Fruit fly (Drosophila melanogaster) whole organism, prepupa: ENCODE results near the gene Nup358.
A peak's percentile ranks its signal among the peaks of the same experiment; 100 is the strongest.

Experiments
- CG10631 ChIP-seq: fragments of 200-800 bp; sonication (Bioruptor generic); optimal IDR thresholded peaks from 2 replicates; lab custom pipeline; 2016; ENCODE audit warnings: missing biosample characterization, missing genetic modification characterization
- CG11294 ChIP-seq: fragments of 200-800 bp; sonication (Bioruptor generic); IDR thresholded peaks from 2 replicates; pipeline ENCODE4 v1.3.6; 2022; ENCODE audit warnings: missing biosample characterization, missing genetic modification characterization
- CG11762 ChIP-seq: fragments of 200-800 bp; sonication (Bioruptor generic); optimal IDR thresholded peaks from 3 replicates; lab custom pipeline; 2016; ENCODE audit warnings: missing biosample characterization, missing genetic modification characterization; ENCODE audit not compliant: insufficient read depth
- CG15336 ChIP-seq: fragments of 200-800 bp; sonication (Bioruptor generic); IDR thresholded peaks from 2 replicates; pipeline ENCODE4 v1.3.6; 2022; ENCODE audit warnings: missing biosample characterization, missing genetic modification characterization
- CG1621 ChIP-seq: fragments of 200-800 bp; sonication (Bioruptor generic); optimal IDR thresholded peaks from 3 replicates; lab custom pipeline; 2018; ENCODE audit warnings: missing biosample characterization, mild to moderate bottlenecking, missing genetic modification characterization
- CG16779 ChIP-seq: fragments of 200-800 bp; sonication (Bioruptor generic); optimal IDR thresholded peaks from 3 replicates; lab custom pipeline; 2017; ENCODE audit warnings: missing biosample characterization, mild to moderate bottlenecking, missing genetic modification characterization
- CG3032 ChIP-seq: fragments of 200-800 bp; optimal IDR thresholded peaks from 2 replicates; lab custom pipeline; 2019; ENCODE audit warnings: missing biosample characterization, mild to moderate bottlenecking, missing genetic modification characterization, moderate library complexity
- CG31627 ChIP-seq: fragments of 200-800 bp; sonication (Bioruptor generic); optimal IDR thresholded peaks from 3 replicates; lab custom pipeline; 2016; ENCODE audit warnings: missing biosample characterization, missing genetic modification characterization
- CG32006 ChIP-seq: fragments of 200-800 bp; sonication (Bioruptor generic); optimal IDR thresholded peaks from 3 replicates; lab custom pipeline; 2017; ENCODE audit warnings: missing biosample characterization, mild to moderate bottlenecking, missing genetic modification characterization
- CG34406 ChIP-seq: fragments of 200-800 bp; sonication (Bioruptor generic); optimal IDR thresholded peaks from 3 replicates; lab custom pipeline; 2016; ENCODE audit warnings: missing biosample characterization, missing genetic modification characterization
- CG4318 ChIP-seq: fragments of 200-800 bp; sonication (Bioruptor generic); optimal IDR thresholded peaks from 3 replicates; lab custom pipeline; 2017; ENCODE audit warnings: missing biosample characterization, mild to moderate bottlenecking, missing genetic modification characterization
- CG6163 ChIP-seq: fragments of 200-800 bp; sonication (Bioruptor generic); IDR thresholded peaks from 3 replicates; pipeline ENCODE4 v1.3.6; 2022; ENCODE audit warnings: missing biosample characterization, missing genetic modification characterization
- CG6808 ChIP-seq: fragments of 200-800 bp; sonication (Bioruptor generic); optimal IDR thresholded peaks from 3 replicates; lab custom pipeline; 2017; ENCODE audit warnings: missing biosample characterization, missing genetic modification characterization, mild to moderate bottlenecking, moderate library complexity, missing genetic modification reagents
- CG6854 ChIP-seq: fragments of 200-800 bp; sonication (Bioruptor generic); optimal IDR thresholded peaks from 2 replicates; lab custom pipeline; 2017; ENCODE audit warnings: missing biosample characterization, mild to moderate bottlenecking, missing genetic modification characterization
- CG7368 ChIP-seq: fragments of 200-800 bp; sonication (Bioruptor generic); optimal IDR thresholded peaks from 3 replicates; lab custom pipeline; 2016; ENCODE audit warnings: missing biosample characterization, missing genetic modification characterization
- CG8319 ChIP-seq: fragments of 200-800 bp; sonication (Bioruptor generic); optimal IDR thresholded peaks from 3 replicates; lab custom pipeline; 2016; ENCODE audit warnings: missing biosample characterization, missing genetic modification characterization
- CG9139 ChIP-seq: fragments of 200-800 bp; sonication (Bioruptor generic); optimal IDR thresholded peaks from 3 replicates; lab custom pipeline; 2017; ENCODE audit warnings: missing biosample characterization, mild to moderate bottlenecking, missing genetic modification characterization
- Eip75B ChIP-seq: fragments of 200-800 bp; sonication (Bioruptor generic); optimal IDR thresholded peaks from 3 replicates; lab custom pipeline; 2016; ENCODE audit warnings: missing biosample characterization, missing genetic modification characterization
- Ets21C ChIP-seq: fragments of 200-800 bp; sonication (Bioruptor generic); optimal IDR thresholded peaks from 3 replicates; lab custom pipeline; 2016; ENCODE audit warnings: missing biosample characterization, missing genetic modification characterization
- Ets96B ChIP-seq: fragments of 200-800 bp; optimal IDR thresholded peaks from 2 replicates; lab custom pipeline; 2019; ENCODE audit warnings: missing biosample characterization, mild to moderate bottlenecking, missing genetic modification characterization, moderate library complexity
- Hr39 ChIP-seq: fragments of 200-800 bp; sonication (Bioruptor generic); optimal IDR thresholded peaks from 2 replicates; lab custom pipeline; 2016; ENCODE audit warnings: missing biosample characterization, missing genetic modification characterization
- Hr4 ChIP-seq: fragments of 200-800 bp; sonication (Bioruptor generic); optimal IDR thresholded peaks from 3 replicates; lab custom pipeline; 2016; ENCODE audit warnings: missing biosample characterization, missing genetic modification characterization
- Lpt ChIP-seq: fragments of 200-800 bp; sonication (Bioruptor generic); optimal IDR thresholded peaks from 3 replicates; lab custom pipeline; 2016; ENCODE audit warnings: missing biosample characterization, missing genetic modification characterization
- Met ChIP-seq: fragments of 200-800 bp; sonication (Bioruptor generic); optimal IDR thresholded peaks from 3 replicates; lab custom pipeline; 2016; ENCODE audit warnings: missing biosample characterization, missing genetic modification characterization
- Smox ChIP-seq: fragments of 200-800 bp; sonication (Bioruptor generic); optimal IDR thresholded peaks from 3 replicates; lab custom pipeline; 2016; ENCODE audit warnings: missing biosample characterization, missing genetic modification characterization
- Sox102F ChIP-seq: fragments of 200-800 bp; sonication (Bioruptor generic); optimal IDR thresholded peaks from 2 replicates; lab custom pipeline; 2016; ENCODE audit warnings: missing biosample characterization, mild to moderate bottlenecking, missing genetic modification characterization
- Sox14 ChIP-seq: fragments of 200-800 bp; sonication (Bioruptor generic); optimal IDR thresholded peaks from 3 replicates; lab custom pipeline; 2016; ENCODE audit warnings: missing biosample characterization, missing genetic modification characterization
- achi ChIP-seq: fragments of 200-800 bp; sonication (Bioruptor generic); optimal IDR thresholded peaks from 3 replicates; lab custom pipeline; 2016; ENCODE audit warnings: missing biosample characterization, missing genetic modification characterization
- acj6 ChIP-seq: fragments of 200-800 bp; sonication (Bioruptor generic); optimal IDR thresholded peaks from 3 replicates; lab custom pipeline; 2016; ENCODE audit warnings: missing biosample characterization, missing genetic modification characterization
- cyc ChIP-seq: fragments of 200-800 bp; sonication (Bioruptor generic); optimal IDR thresholded peaks from 3 replicates; lab custom pipeline; 2016; ENCODE audit warnings: missing biosample characterization, missing genetic modification characterization
- dac ChIP-seq: fragments of 200-800 bp; sonication (Bioruptor generic); optimal IDR thresholded peaks from 2 replicates; lab custom pipeline; 2017; ENCODE audit warnings: missing biosample characterization, mild to moderate bottlenecking, missing genetic modification characterization
- dsx ChIP-seq: fragments of 200-800 bp; optimal IDR thresholded peaks from 3 replicates; lab custom pipeline; 2019; ENCODE audit warnings: missing biosample characterization, mild to moderate bottlenecking, missing genetic modification characterization, moderate library complexity; ENCODE audit not compliant: poor library complexity, severe bottlenecking
- esn ChIP-seq: fragments of 200-800 bp; sonication (Bioruptor generic); optimal IDR thresholded peaks from 2 replicates; lab custom pipeline; 2016; ENCODE audit warnings: missing biosample characterization, mild to moderate bottlenecking, missing genetic modification characterization, moderate library complexity
- fd85E ChIP-seq: fragments of 200-800 bp; sonication (Bioruptor generic); optimal IDR thresholded peaks from 3 replicates; lab custom pipeline; 2016; ENCODE audit warnings: missing biosample characterization, missing genetic modification characterization
- fkh ChIP-seq: fragments of 200-800 bp; sonication (Bioruptor generic); optimal IDR thresholded peaks from 3 replicates; lab custom pipeline; 2017; ENCODE audit warnings: missing biosample characterization, mild to moderate bottlenecking, missing genetic modification characterization, moderate library complexity
- lz ChIP-seq: fragments of 200-800 bp; sonication (Bioruptor generic); optimal IDR thresholded peaks from 3 replicates; lab custom pipeline; 2016; ENCODE audit warnings: missing biosample characterization, missing genetic modification characterization
- net ChIP-seq: fragments of 200-800 bp; sonication (Bioruptor generic); optimal IDR thresholded peaks from 3 replicates; lab custom pipeline; 2016; ENCODE audit warnings: missing biosample characterization, missing genetic modification characterization
- pdm3 ChIP-seq: fragments of 200-800 bp; sonication (Bioruptor generic); optimal IDR thresholded peaks from 3 replicates; lab custom pipeline; 2016; ENCODE audit warnings: missing biosample characterization, missing genetic modification characterization
- svp ChIP-seq: fragments of 200-800 bp; sonication (Bioruptor generic); peaks from one replicate; lab custom pipeline; 2016; ENCODE audit warnings: missing biosample characterization, missing genetic modification characterization
- vri ChIP-seq: fragments of 200-800 bp; sonication (Bioruptor generic); optimal IDR thresholded peaks from 3 replicates; lab custom pipeline; 2016; ENCODE audit warnings: missing biosample characterization, mild to moderate bottlenecking, missing genetic modification characterization

Gene Nup358

dm6 chr3R:25239880-25240279, 9.3 kb upstream of the Nup358 start, which contains the start of gene to:
to (plus strand) TSS chr3R:25240180.
- no peak for TF ChIP-seq Sox102F (GFP tag; lab: Kevin White, UChicago)
- no peak for TF ChIP-seq CG32006
- no peak for TF ChIP-seq net
- no peak for TF ChIP-seq CG6854
- TF ChIP-seq achi (GFP tag; lab: Kevin White, UChicago), result no peak
- TF ChIP-seq Lpt (GFP tag; lab: Kevin White, UChicago), result no peak
- no peak for TF ChIP-seq CG6808 (GFP tag; lab: Kevin White, UChicago)
- no peak for TF ChIP-seq Met (GFP tag; lab: Kevin White, UChicago)
- TF ChIP-seq acj6 (GFP tag; lab: Kevin White, UChicago), result no peak
- TF ChIP-seq CG1621 (tag; lab: Kevin White, UChicago), result no peak

dm6 chr3R:25241507-25242070, 7.6 kb upstream of the Nup358 start, which contains the start of gene CG11854:
CG11854 (plus strand) TSS chr3R:25242020.
- TF ChIP-seq CG11762 (GFP tag; lab: Kevin White, UChicago), result no peak
- no peak for TF ChIP-seq CG4318 (GFP tag; lab: Kevin White, UChicago)
- TF ChIP-seq CG10631 (GFP tag; lab: Kevin White, UChicago), result no peak
- TF ChIP-seq CG16779 (tag; lab: Kevin White, UChicago), result no peak
- no peak for TF ChIP-seq Ets21C (GFP tag; lab: Kevin White, UChicago)
- TF ChIP-seq esn (GFP tag; lab: Kevin White, UChicago), result no peak
- TF ChIP-seq fkh (GFP tag; lab: Kevin White, UChicago), result no peak
- TF ChIP-seq Eip75B (GFP tag; lab: Kevin White, UChicago), result no peak
- no peak for TF ChIP-seq CG34406 (GFP tag; lab: Kevin White, UChicago)
- no peak for TF ChIP-seq cyc
- TF ChIP-seq CG9139 (GFP tag; lab: Kevin White, UChicago), result no peak
- TF ChIP-seq CG11294, result no peak
- TF ChIP-seq Ets96B (tag; lab: Kevin White, UChicago), result no peak
- TF ChIP-seq Hr4 (GFP tag; lab: Kevin White, UChicago), result no peak
- TF ChIP-seq Sox102F (GFP tag; lab: Kevin White, UChicago), result no peak
- no peak for TF ChIP-seq CG6163 (GFP tag; lab: Robert Waterston, UW)

- TF ChIP-seq svp (peak; percentile 75), Smox (no peak), CG15336 (no peak), cyc (no peak), fkh (GFP tag; lab: Kevin White, UChicago) (peak; percentile 11), CG9139 (GFP tag; lab: Kevin White, UChicago) (no peak)
Measured at dm6 chr3R:25245052-25245813, 3.9 kb upstream of the Nup358 start, which contains the start of gene bam. bam (minus strand) TSS chr3R:25245109.

- peak; percentile 75 for TF ChIP-seq CG32006
- TF ChIP-seq CG6854, result peak; percentile 98
- peak; percentile 96 for TF ChIP-seq CG7368
- TF ChIP-seq CG6163 (GFP tag; lab: Robert Waterston, UW), result peak; percentile 96
- peak; percentile 94 for TF ChIP-seq CG16779 (tag; lab: Kevin White, UChicago)
- no peak for TF ChIP-seq Hr4 (GFP tag; lab: Kevin White, UChicago)
- TF ChIP-seq CG4318 (GFP tag; lab: Kevin White, UChicago), result no peak
- peak; percentile 89 for TF ChIP-seq fd85E (GFP tag; lab: Kevin White, UChicago)
- peak; percentile 94 for TF ChIP-seq pdm3 (GFP tag; lab: Kevin White, UChicago)
- peak; percentile 94 for TF ChIP-seq fkh (GFP tag; lab: Kevin White, UChicago)
- peak; percentile 88 for TF ChIP-seq CG11762 (GFP tag; lab: Kevin White, UChicago)
- peak; percentile 92 for TF ChIP-seq acj6 (GFP tag; lab: Kevin White, UChicago)
- TF ChIP-seq cyc, result peak; percentile 98
- peak; percentile 90 for TF ChIP-seq CG1621 (tag; lab: Kevin White, UChicago)
- TF ChIP-seq Ets96B (tag; lab: Kevin White, UChicago), result peak; percentile 70
- TF ChIP-seq CG8319 (GFP tag; lab: Kevin White, UChicago), result peak; percentile 95
- TF ChIP-seq dsx (GFP tag; lab: Kevin White, UChicago), result peak; percentile 74
- TF ChIP-seq Smox, result peak; percentile 91
- peak; percentile 98 for TF ChIP-seq lz (GFP tag; lab: Kevin White, UChicago)
- peak; percentile 96 for TF ChIP-seq Eip75B (GFP tag; lab: Kevin White, UChicago)
- peak; percentile 91 for TF ChIP-seq Sox14
- TF ChIP-seq CG6808 (GFP tag; lab: Kevin White, UChicago), result peak; percentile 90
- TF ChIP-seq CG34406 (GFP tag; lab: Kevin White, UChicago), result peak; percentile 92
- TF ChIP-seq CG9139 (GFP tag; lab: Kevin White, UChicago), result peak; percentile 94
- peak; percentile 96 for TF ChIP-seq vri (GFP tag; lab: Kevin White, UChicago)
- TF ChIP-seq CG3032 (tag; lab: Kevin White, UChicago), result peak; percentile 88
- peak; percentile 97 for TF ChIP-seq Hr39
- peak; percentile 91 for TF ChIP-seq dac (GFP tag; lab: Kevin White, UChicago)
- TF ChIP-seq CG31627 (GFP tag; lab: Kevin White, UChicago), result peak; percentile 97
Measured at dm6 chr3R:25247379-25247869, 1.7 kb upstream of the Nup358 start, which contains the start of the genes RpS27 and Nup37. RpS27 (minus strand) TSS chr3R:25247514. Nup37 (plus strand) TSS chr3R:25247658.
